Worm (Caenorhabditis elegans) whole organism, L3 larva: ENCODE data around the gene F55B12.10.
A peak's percentile ranks its signal among the peaks of the same experiment; 100 is the strongest.

ENCODE experiments used
- ZK546.5 ChIP-seq: sonication (generic microtip); optimal IDR thresholded peaks from 2 replicates; lab custom pipeline; 2017; ENCODE audit warnings: missing biosample characterization, missing genetic modification characterization
- egl-27 ChIP-seq: sonication (generic microtip); optimal IDR thresholded peaks from 4 replicates; lab custom pipeline; 2017; ENCODE audit warnings: missing biosample characterization, missing genetic modification reagents, missing genetic modification characterization
- jun-1 ChIP-seq: fragments of 150-350 bp; optimal IDR thresholded peaks from 2 replicates; lab custom pipeline; 2014; ENCODE audit warnings: missing biosample characterization, missing genetic modification reagents, missing genetic modification characterization
- nhr-25 ChIP-seq: sonication (generic microtip); optimal IDR thresholded peaks from 2 replicates; lab custom pipeline; 2017; ENCODE audit warnings: missing biosample characterization, missing genetic modification characterization
- nhr-28 ChIP-seq: fragments of 150-350 bp; optimal IDR thresholded peaks from 2 replicates; lab custom pipeline; 2014; ENCODE audit warnings: missing biosample characterization, missing genetic modification characterization
- unc-62 ChIP-seq: fragments of 150-350 bp; sonication (generic microtip); optimal IDR thresholded peaks from 4 replicates; lab custom pipeline; 2014; ENCODE audit warnings: missing biosample characterization, missing genetic modification reagents, missing genetic modification characterization

DNA sequence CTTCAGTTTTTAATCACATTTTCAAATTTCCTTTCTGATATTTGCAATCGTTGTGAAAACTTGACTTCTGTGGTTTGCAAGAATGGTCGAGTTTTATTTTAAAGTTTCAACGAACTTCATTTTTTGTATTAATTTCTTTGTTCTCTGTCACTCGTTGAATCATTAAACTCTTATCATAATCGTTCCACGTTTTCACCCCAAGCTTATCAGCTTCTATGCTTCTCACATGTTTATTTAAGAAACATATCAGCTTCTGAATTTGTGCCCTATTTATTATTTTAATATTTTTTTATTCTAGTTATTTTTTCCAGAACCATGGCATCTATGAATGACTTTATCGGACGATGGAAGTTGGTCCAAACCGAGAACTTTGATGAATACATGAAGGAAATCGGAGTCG, 39.7 kb downstream of the F55B12.10 start, which contains the start of gene lbp-7:
- TF ChIP-seq egl-27 (tag; lab: Kevin White, UChicago) (no peak), nhr-28 (tag; lab: Kevin White, UChicago) (no peak), unc-62 (GFP tag; lab: Kevin White, UChicago) (no peak), ZK546.5 (tag; lab: Kevin White, UChicago) (no peak), jun-1 (tag; lab: Kevin White, UChicago) (peak; percentile 23), nhr-25 (tag; lab: Kevin White, UChicago) (no peak)
